In the genomic region with DNA sequence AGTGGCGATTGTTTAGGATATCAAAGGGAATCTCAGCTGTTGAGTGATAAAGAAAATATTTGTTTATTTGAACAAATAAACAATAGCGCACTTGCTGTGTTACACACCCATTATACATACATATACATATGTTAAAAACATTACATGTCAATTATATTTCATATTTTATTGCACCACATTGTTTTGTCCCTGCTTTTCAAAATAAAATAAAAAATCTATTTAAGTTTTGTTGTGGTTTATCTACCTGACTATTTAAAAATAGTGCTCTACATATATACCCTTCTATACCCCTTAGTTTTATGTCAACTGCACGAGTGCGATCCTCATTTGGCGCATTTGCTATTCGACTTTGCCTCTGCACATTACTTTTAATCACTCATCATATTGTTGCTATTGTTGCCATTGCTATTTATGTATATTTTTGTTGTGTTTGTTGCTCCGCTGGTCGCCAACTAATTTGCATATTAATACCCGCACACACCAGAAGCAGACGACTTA, we compare ENCODE assay signal across 1 fruit fly cellular context.
TF ChIP-seq lines count a peak whose summit lies in the region.

No protein-coding gene starts in this region.

TF ChIP-seq in whole organism, embryonic, 481 proteins besides CTCF, POLR2A, EP300 and RAD21 (continued from another document and continues in another):
- TF ChIP-seq CG7987 (GFP tag; optimal IDR thresholded peaks at IDR 0.05; lab: Kevin White, UChicago) (no peak), Nf-YA (GFP tag; IDR thresholded peaks at IDR 0.05; lab: Robert Waterston, UW) (peak; percentile 73; the same call in 1 of the 2 replicates), kah (GFP tag; optimal IDR thresholded peaks at IDR 0.05; lab: Kevin White, UChicago) (peak; percentile 65), E2f1 (GFP tag; IDR thresholded peaks at IDR 0.05; lab: Robert Waterston, UW) (peak; percentile 92), CG3838 (GFP tag; optimal IDR thresholded peaks at IDR 0.05; lab: Kevin White, UChicago) (peak; percentile 41), pzg (GFP tag; optimal IDR thresholded peaks at IDR 0.05; lab: Kevin White, UChicago) (peak; percentile 1), lbe (GFP tag; optimal IDR thresholded peaks at IDR 0.05; lab: Kevin White, UChicago) (no peak), CG14710 (tag; optimal IDR thresholded peaks at IDR 0.05; lab: Kevin White, UChicago) (peak; percentile 84), CG31441 (GFP tag; IDR thresholded peaks at IDR 0.05; lab: Robert Waterston, UW) (peak; percentile 45; the same call in 1 of the 2 replicates), tx (GFP tag; optimal IDR thresholded peaks at IDR 0.05; lab: Kevin White, UChicago) (peak; percentile 53), CG1602 (GFP tag; optimal IDR thresholded peaks at IDR 0.05; lab: Kevin White, UChicago) (peak; percentile 91), CG13287 (GFP tag; IDR thresholded peaks at IDR 0.05; lab: Robert Waterston, UW; ENCODE audit: partially characterized antibody) (no peak; the same call in 1 of the 2 replicates), Lhr (GFP tag; optimal IDR thresholded peaks at IDR 0.05; lab: Kevin White, UChicago) (peak; percentile 70), NC2α (GFP tag; optimal IDR thresholded peaks at IDR 0.05; lab: Kevin White, UChicago) (peak; percentile 54), YL-1 (GFP tag; optimal IDR thresholded peaks at IDR 0.05; lab: Kevin White, UChicago) (no peak), CG4730 (GFP tag; IDR thresholded peaks at IDR 0.05; lab: Robert Waterston, UW) (peak; percentile 84), CG7963 (GFP tag; IDR thresholded peaks at IDR 0.05; lab: Robert Waterston, UW; ENCODE audit: partially characterized antibody) (no peak), Stat92E (GFP tag; optimal IDR thresholded peaks at IDR 0.05; lab: Kevin White, UChicago) (no peak), gfzf (GFP tag; optimal IDR thresholded peaks at IDR 0.05; lab: Kevin White, UChicago) (no peak), Chrac-16 (GFP tag; optimal IDR thresholded peaks at IDR 0.05; lab: Kevin White, UChicago) (peak; percentile 89), pan (optimal IDR thresholded peaks at IDR 0.05; lab: Kevin White, UChicago) (no peak), pan (GFP tag; optimal IDR thresholded peaks at IDR 0.05 in 1 of 2, IDR thresholded peaks at IDR 0.05 in 1 of 2) (peak in 1 of 2 experiments; percentile 95), amos (GFP tag; IDR thresholded peaks at IDR 0.05; lab: Robert Waterston, UW; ENCODE audit: partially characterized antibody) (no peak), CG9797 (GFP tag; optimal IDR thresholded peaks at IDR 0.05; lab: Kevin White, UChicago) (no peak), Rx (GFP tag; IDR thresholded peaks at IDR 0.05; lab: Robert Waterston, UW) (peak; percentile 63; the same call in 1 of the 2 replicates), CG4360 (GFP tag; IDR thresholded peaks at IDR 0.05; lab: Robert Waterston, UW) (no peak), CG3995 (GFP tag; optimal IDR thresholded peaks at IDR 0.05; lab: Kevin White, UChicago) (peak; percentile 55), peb (GFP tag; IDR thresholded peaks at IDR 0.05; lab: Robert Waterston, UW) (peak; percentile 81), CG4854 (GFP tag; optimal IDR thresholded peaks at IDR 0.05; lab: Kevin White, UChicago) (peak; percentile 66), CG16863 (GFP tag; optimal IDR thresholded peaks at IDR 0.05; lab: Kevin White, UChicago) (peak; percentile 63), Oaz (GFP tag; IDR thresholded peaks at IDR 0.05; lab: Robert Waterston, UW) (peak; percentile 77), ewg (GFP tag; optimal IDR thresholded peaks at IDR 0.05; lab: Kevin White, UChicago) (peak; percentile 83), Tbp (GFP tag; optimal IDR thresholded peaks at IDR 0.05; lab: Kevin White, UChicago) (no peak), CG8765 (GFP tag; IDR thresholded peaks at IDR 0.05; lab: Robert Waterston, UW) (peak; percentile 72), pho (GFP tag; optimal IDR thresholded peaks at IDR 0.05; lab: Kevin White, UChicago) (peak; percentile 63), zen2 (GFP tag; IDR thresholded peaks at IDR 0.05; lab: Robert Waterston, UW; ENCODE audit: partially characterized antibody) (no peak), CG13894 (tag; optimal IDR thresholded peaks at IDR 0.05; lab: Kevin White, UChicago) (no peak), CG8388 (GFP tag; optimal IDR thresholded peaks at IDR 0.05; lab: Kevin White, UChicago) (peak; percentile 93), nmo (GFP tag; optimal IDR thresholded peaks at IDR 0.05; lab: Kevin White, UChicago) (peak; percentile 98), CG10321 (GFP tag; IDR thresholded peaks at IDR 0.05; lab: Robert Waterston, UW) (peak; percentile 47; the same call in 1 of the 2 replicates), CG14014 (GFP tag; IDR thresholded peaks at IDR 0.05; lab: Robert Waterston, UW) (peak; percentile 86), psq (GFP tag; optimal IDR thresholded peaks at IDR 0.05; lab: Kevin White, UChicago) (peak; percentile 56), trh (GFP tag; optimal IDR thresholded peaks at IDR 0.05; lab: Kevin White, UChicago) (peak; percentile 86), D (optimal IDR thresholded peaks at IDR 0.05; lab: Kevin White, UChicago) (no peak), D (GFP tag; optimal IDR thresholded peaks at IDR 0.05; lab: Kevin White, UChicago) (peak; percentile 92), CG8281 (tag; optimal IDR thresholded peaks at IDR 0.05; lab: Kevin White, UChicago) (peak; percentile 82), sqz (GFP tag; optimal IDR thresholded peaks at IDR 0.05; lab: Kevin White, UChicago) (peak; percentile 70), kni (GFP tag; optimal IDR thresholded peaks at IDR 0.05; lab: Kevin White, UChicago) (no peak), CG8944 (GFP tag; optimal IDR thresholded peaks at IDR 0.05; lab: Kevin White, UChicago) (peak; percentile 74), chm (GFP tag; IDR thresholded peaks at IDR 0.05; lab: Robert Waterston, UW) (no peak; the same call in 1 of the 2 replicates), btn (GFP tag; optimal IDR thresholded peaks at IDR 0.05; lab: Kevin White, UChicago) (no peak), ac (GFP tag; optimal IDR thresholded peaks at IDR 0.05; lab: Kevin White, UChicago) (peak; percentile 35), ato (GFP tag; IDR thresholded peaks at IDR 0.05; lab: Robert Waterston, UW; ENCODE audit: partially characterized antibody) (no peak), D19B (GFP tag; optimal IDR thresholded peaks at IDR 0.05; lab: Kevin White, UChicago) (peak; percentile 97), oc (tag; optimal IDR thresholded peaks at IDR 0.05; lab: Kevin White, UChicago) (peak; percentile 72), Asciz (GFP tag; optimal IDR thresholded peaks at IDR 0.05; lab: Kevin White, UChicago) (peak; percentile 94), CG7372 (GFP tag; IDR thresholded peaks at IDR 0.05; lab: Robert Waterston, UW) (peak; percentile 90), slp2 (GFP tag; optimal IDR thresholded peaks at IDR 0.05; lab: Kevin White, UChicago) (peak; percentile 53), Bdp1 (GFP tag; optimal IDR thresholded peaks at IDR 0.05; lab: Kevin White, UChicago) (peak; percentile 53), shn (GFP tag; optimal IDR thresholded peaks at IDR 0.05; lab: Kevin White, UChicago) (peak; percentile 70), Sox100B (GFP tag; optimal IDR thresholded peaks at IDR 0.05; lab: Kevin White, UChicago) (peak; percentile 93), zen (tag; optimal IDR thresholded peaks at IDR 0.05; lab: Kevin White, UChicago) (peak; percentile 82), kay (GFP tag; optimal IDR thresholded peaks at IDR 0.05; lab: Kevin White, UChicago) (peak; percentile 87), CoRest (tag; optimal IDR thresholded peaks at IDR 0.05; lab: Kevin White, UChicago) (peak; percentile 95), CG13424 (tag; optimal IDR thresholded peaks at IDR 0.05; lab: Kevin White, UChicago) (peak; percentile 91), usp (GFP tag; optimal IDR thresholded peaks at IDR 0.05; lab: Kevin White, UChicago) (no peak), CG12299 (tag; optimal IDR thresholded peaks at IDR 0.05; lab: Kevin White, UChicago) (peak; percentile 53), Opbp (GFP tag; IDR thresholded peaks at IDR 0.05; lab: Robert Waterston, UW; ENCODE audit: partially characterized antibody) (no peak), CG4282 (GFP tag; optimal IDR thresholded peaks at IDR 0.05; lab: Kevin White, UChicago) (no peak), pita (GFP tag; optimal IDR thresholded peaks at IDR 0.05; lab: Kevin White, UChicago) (no peak), Rfx (GFP tag; IDR thresholded peaks at IDR 0.05; lab: Robert Waterston, UW) (peak; percentile 92), da (GFP tag; optimal IDR thresholded peaks at IDR 0.05; lab: Kevin White, UChicago) (no peak), dan (GFP tag; IDR thresholded peaks at IDR 0.05; lab: Robert Waterston, UW) (peak; percentile 70; the same call in 1 of the 2 replicates), eyg (GFP tag; optimal IDR thresholded peaks at IDR 0.05; lab: Kevin White, UChicago) (peak; percentile 13), slbo (GFP tag; IDR thresholded peaks at IDR 0.05; lab: Robert Waterston, UW) (peak; percentile 94), prd (optimal IDR thresholded peaks at IDR 0.05; lab: Kevin White, UChicago) (no peak), prd (GFP tag; IDR thresholded peaks at IDR 0.05; lab: Robert Waterston, UW) (peak; percentile 95), CG2889 (GFP tag; IDR thresholded peaks at IDR 0.05; lab: Robert Waterston, UW) (peak; percentile 83), CG31224 (GFP tag; IDR thresholded peaks at IDR 0.05; lab: Robert Waterston, UW) (peak; percentile 76), CG15696 (tag; optimal IDR thresholded peaks at IDR 0.05; lab: Kevin White, UChicago) (peak; percentile 80), CG6175 (GFP tag; IDR thresholded peaks at IDR 0.05; lab: Robert Waterston, UW) (0 out of 3 replicates have a peak, but pooled peaks have one; percentile 9), CG7556 (GFP tag; optimal IDR thresholded peaks at IDR 0.05; lab: Kevin White, UChicago) (peak; percentile 80), B-H1 (GFP tag; IDR thresholded peaks at IDR 0.05; lab: Robert Waterston, UW) (peak; percentile 87), tna (GFP tag; IDR thresholded peaks at IDR 0.05; lab: Robert Waterston, UW; ENCODE audit: partially characterized antibody) (no peak), CG8290 (GFP tag; optimal IDR thresholded peaks at IDR 0.05; lab: Kevin White, UChicago) (no peak), CG8290 (tag; optimal IDR thresholded peaks at IDR 0.05; lab: Kevin White, UChicago) (peak in 1 of 2 experiments; percentile 39), CG31388 (GFP tag; optimal IDR thresholded peaks at IDR 0.05; lab: Kevin White, UChicago) (peak; percentile 49), CG12769 (tag; optimal IDR thresholded peaks at IDR 0.05; lab: Kevin White, UChicago) (peak; percentile 62), sna (GFP tag; IDR thresholded peaks at IDR 0.05; lab: Robert Waterston, UW; ENCODE audit: partially characterized antibody) (no peak), CG4328 (GFP tag; optimal IDR thresholded peaks at IDR 0.05; lab: Kevin White, UChicago) (peak; percentile 54), Kr (GFP tag; optimal IDR thresholded peaks at IDR 0.05; lab: Kevin White, UChicago) (no peak), CG13775 (GFP tag; optimal IDR thresholded peaks at IDR 0.05; lab: Kevin White, UChicago) (peak; percentile 92), caup (GFP tag; optimal IDR thresholded peaks at IDR 0.05; lab: Kevin White, UChicago; ENCODE audit: severe bottlenecking) (peak; percentile 79), CG2116 (GFP tag; optimal IDR thresholded peaks at IDR 0.05; lab: Kevin White, UChicago) (peak; percentile 59), Sry-β (GFP tag; optimal IDR thresholded peaks at IDR 0.05; lab: Kevin White, UChicago) (no peak), CG3065 (GFP tag; optimal IDR thresholded peaks at IDR 0.05; lab: Kevin White, UChicago) (peak; percentile 64), emc (GFP tag; optimal IDR thresholded peaks at IDR 0.05; lab: Kevin White, UChicago) (peak; percentile 44), grn (GFP tag; optimal IDR thresholded peaks at IDR 0.05; lab: Kevin White, UChicago) (peak; percentile 63), CG15269 (tag; optimal IDR thresholded peaks at IDR 0.05; lab: Kevin White, UChicago) (peak; percentile 93), gsb-n (tag; optimal IDR thresholded peaks at IDR 0.05; lab: Kevin White, UChicago) (peak; percentile 80), Bgb (GFP tag; IDR thresholded peaks at IDR 0.05; lab: Robert Waterston, UW; ENCODE audit: partially characterized antibody) (no peak; the same call in 1 of the 2 replicates), seq (GFP tag; IDR thresholded peaks at IDR 0.05; lab: Robert Waterston, UW) (peak; percentile 91), CG9609 (GFP tag; optimal IDR thresholded peaks at IDR 0.05; lab: Kevin White, UChicago) (peak; percentile 79), az2 (GFP tag; optimal IDR thresholded peaks at IDR 0.05; lab: Kevin White, UChicago) (peak; percentile 90), Dll (GFP tag; IDR thresholded peaks at IDR 0.05; lab: Robert Waterston, UW; ENCODE audit: partially characterized antibody) (no peak), gcm2 (GFP tag; optimal IDR thresholded peaks at IDR 0.05; lab: Kevin White, UChicago) (peak; percentile 64), hb (GFP tag; IDR thresholded peaks at IDR 0.05; lab: Robert Waterston, UW; ENCODE audit: partially characterized antibody) (no peak), yki (optimal IDR thresholded peaks at IDR 0.05; lab: Kevin White, UChicago) (no peak), ssp (GFP tag; IDR thresholded peaks at IDR 0.05; lab: Robert Waterston, UW) (peak; percentile 85), h (optimal IDR thresholded peaks at IDR 0.05; lab: Kevin White, UChicago) (no peak), Vsx1 (GFP tag; optimal IDR thresholded peaks at IDR 0.05; lab: Kevin White, UChicago) (peak; percentile 70), tup (GFP tag; optimal IDR thresholded peaks at IDR 0.05; lab: Kevin White, UChicago) (peak; percentile 53), C15 (GFP tag; IDR thresholded peaks at IDR 0.05; lab: Robert Waterston, UW) (peak; percentile 75; the same call in 1 of the 3 replicates), NK7.1 (GFP tag; optimal IDR thresholded peaks at IDR 0.05; lab: Kevin White, UChicago) (peak; percentile 60), CG7745 (tag; optimal IDR thresholded peaks at IDR 0.05; lab: Kevin White, UChicago) (peak; percentile 3), gce (GFP tag; IDR thresholded peaks at IDR 0.05; lab: Robert Waterston, UW) (0 out of 3 replicates have a peak, but pooled peaks have one; percentile 18), Dfd (GFP tag; optimal IDR thresholded peaks at IDR 0.05; lab: Kevin White, UChicago) (no peak), slou (GFP tag; optimal IDR thresholded peaks at IDR 0.05; lab: Kevin White, UChicago) (peak; percentile 91), gcm (GFP tag; optimal IDR thresholded peaks at IDR 0.05; lab: Kevin White, UChicago) (peak; percentile 84), zfh2 (GFP tag; optimal IDR thresholded peaks at IDR 0.05; lab: Kevin White, UChicago) (peak; percentile 66), CG10462 (GFP tag; optimal IDR thresholded peaks at IDR 0.05; lab: Kevin White, UChicago) (peak; percentile 85), CG3281 (GFP tag; optimal IDR thresholded peaks at IDR 0.05; lab: Kevin White, UChicago) (peak; percentile 89), so (GFP tag; IDR thresholded peaks at IDR 0.05; lab: Robert Waterston, UW) (peak; percentile 89)
